Fruit fly (Drosophila melanogaster) whole organism, pupa: ENCODE data around the gene mei-217.

Source experiments
- CG10348 ChIP-seq: fragments of 200-800 bp; sonication (Bioruptor generic); IDR thresholded peaks from 2 replicates; pipeline ENCODE4 v1.3.6; 2022; ENCODE audit warnings: missing biosample characterization, missing genetic modification characterization
- CG12605 ChIP-seq: fragments of 200-800 bp; sonication (Bioruptor generic); IDR thresholded peaks from 2 replicates; pipeline ENCODE4 v1.3.6; 2022; ENCODE audit warnings: missing biosample characterization, missing genetic modification characterization
- CG13204 ChIP-seq: fragments of 200-800 bp; sonication (Bioruptor generic); optimal IDR thresholded peaks from 2 replicates; lab custom pipeline; 2018; ENCODE audit warnings: missing biosample characterization, mild to moderate bottlenecking, missing genetic modification characterization, moderate library complexity
- CG14655 ChIP-seq: fragments of 200-800 bp; sonication (Bioruptor generic); optimal IDR thresholded peaks from 3 replicates; lab custom pipeline; 2017; ENCODE audit warnings: mild to moderate bottlenecking, missing biosample characterization, missing genetic modification reagents, missing genetic modification characterization
- CG15710 ChIP-seq: fragments of 200-800 bp; sonication (Bioruptor generic); optimal IDR thresholded peaks from 2 replicates; lab custom pipeline; 2018; ENCODE audit warnings: missing biosample characterization, mild to moderate bottlenecking, missing genetic modification characterization, moderate library complexity
- CG17806 ChIP-seq: fragments of 200-800 bp; sonication (Bioruptor generic); optimal IDR thresholded peaks from 2 replicates; lab custom pipeline; 2018; ENCODE audit warnings: missing biosample characterization, mild to moderate bottlenecking, missing genetic modification characterization, moderate library complexity
- CG32121 ChIP-seq: fragments of 200-800 bp; sonication (Bioruptor generic); IDR thresholded peaks from 2 replicates; pipeline ENCODE4 v1.3.6; 2022; ENCODE audit warnings: missing biosample characterization, missing genetic modification characterization
- CG34367 ChIP-seq: fragments of 200-800 bp; sonication (Bioruptor generic); optimal IDR thresholded peaks from 2 replicates; lab custom pipeline; 2018; ENCODE audit warnings: missing biosample characterization, mild to moderate bottlenecking, missing genetic modification characterization
- CG4496 ChIP-seq: fragments of 200-800 bp; sonication (Bioruptor generic); IDR thresholded peaks from 3 replicates; pipeline ENCODE4 v1.3.6; 2022; ENCODE audit warnings: missing biosample characterization, missing genetic modification characterization
- CG8159 ChIP-seq: fragments of 200-800 bp; sonication (Bioruptor generic); optimal IDR thresholded peaks from 3 replicates; lab custom pipeline; 2018; ENCODE audit warnings: missing biosample characterization, mild to moderate bottlenecking, missing genetic modification characterization, moderate library complexity
- CG8301 ChIP-seq: fragments of 200-800 bp; sonication (Bioruptor generic); optimal IDR thresholded peaks from 2 replicates; lab custom pipeline; 2018; ENCODE audit warnings: missing biosample characterization, mild to moderate bottlenecking, missing genetic modification characterization
- CG9948 ChIP-seq: fragments of 200-800 bp; sonication (Bioruptor generic); optimal IDR thresholded peaks from 2 replicates; lab custom pipeline; 2018; ENCODE audit warnings: missing biosample characterization, mild to moderate bottlenecking, missing genetic modification characterization, moderate library complexity
- D1 ChIP-seq: fragments of 200-800 bp; sonication (Bioruptor generic); optimal IDR thresholded peaks from 2 replicates; lab custom pipeline; 2018; ENCODE audit warnings: missing biosample characterization, mild to moderate bottlenecking, missing genetic modification characterization, moderate library complexity
- EcR ChIP-seq: fragments of 200-800 bp; sonication (Bioruptor generic); optimal IDR thresholded peaks from 3 replicates; lab custom pipeline; 2019; ENCODE audit warnings: missing biosample characterization, missing genetic modification characterization, mild to moderate bottlenecking, moderate library complexity, missing genetic modification reagents
- Ets98B ChIP-seq: fragments of 200-800 bp; sonication (Bioruptor generic); IDR thresholded peaks from 2 replicates; pipeline ENCODE4 v1.3.6; 2022; ENCODE audit warnings: missing biosample characterization, missing genetic modification characterization
- Pif1A ChIP-seq: fragments of 200-800 bp; sonication (Bioruptor generic); optimal IDR thresholded peaks from 3 replicates; lab custom pipeline; 2016; ENCODE audit warnings: missing biosample characterization, missing genetic modification characterization
- Pif1B ChIP-seq: fragments of 200-800 bp; sonication (Bioruptor generic); optimal IDR thresholded peaks from 3 replicates; lab custom pipeline; 2016; ENCODE audit warnings: missing biosample characterization, missing genetic modification characterization
- Snoo ChIP-seq: fragments of 200-800 bp; sonication (Bioruptor generic); optimal IDR thresholded peaks from 3 replicates; lab custom pipeline; 2017; ENCODE audit warnings: missing biosample characterization, mild to moderate bottlenecking, missing genetic modification characterization, inconsistent platforms
- fd96Ca ChIP-seq: fragments of 200-800 bp; sonication (Bioruptor generic); IDR thresholded peaks from 3 replicates; pipeline ENCODE4 v1.3.6; 2022; ENCODE audit warnings: missing biosample characterization, missing genetic modification characterization
- gl ChIP-seq: fragments of 200-800 bp; sonication (Bioruptor generic); optimal IDR thresholded peaks from 2 replicates; lab custom pipeline; 2018; ENCODE audit warnings: missing biosample characterization, mild to moderate bottlenecking, missing genetic modification characterization
- rn ChIP-seq: fragments of 200-800 bp; sonication (Bioruptor generic); IDR thresholded peaks from 2 replicates; pipeline ENCODE4 v1.3.6; 2022; ENCODE audit warnings: missing biosample characterization, missing genetic modification characterization

The mei-217 gene

dm6 chrX:17181264-17182198, 38.7 kb upstream of the mei-217 start:
- TF ChIP-seq CG13204 (GFP tag; lab: Kevin White, UChicago) (no peak), gl (tag; lab: Kevin White, UChicago) (no peak), CG32121 (GFP tag; lab: Robert Waterston, UW) (0 out of 2 replicates have a peak, but pooled peaks have one; percentile 8), Snoo (tag; lab: Kevin White, UChicago) (peak; percentile 41)

- TF ChIP-seq Ets98B (GFP tag; lab: Robert Waterston, UW) (no peak), CG13204 (GFP tag; lab: Kevin White, UChicago) (no peak), CG4496 (no peak), Snoo (tag; lab: Kevin White, UChicago) (no peak), D1 (tag; lab: Kevin White, UChicago) (no peak), CG9948 (tag; lab: Kevin White, UChicago) (no peak), CG12605 (GFP tag; lab: Robert Waterston, UW) (no peak), CG8159 (tag; lab: Kevin White, UChicago) (no peak), Pif1A (no peak), gl (tag; lab: Kevin White, UChicago) (no peak), Pif1B (no peak), rn (GFP tag; lab: Robert Waterston, UW) (no peak), CG14655 (GFP tag; lab: Kevin White, UChicago) (no peak), CG34367 (tag; lab: Kevin White, UChicago) (no peak), EcR (GFP tag; lab: Kevin White, UChicago) (no peak), CG17806 (tag; lab: Kevin White, UChicago) (no peak), CG10348 (no peak), CG32121 (GFP tag; lab: Robert Waterston, UW) (no peak), CG15710 (tag; lab: Kevin White, UChicago) (no peak), fd96Ca (GFP tag; lab: Robert Waterston, UW) (no peak)
These were observed 37.7 kb upstream of the mei-217 start for dm6 chrX:17180523-17180922.

dm6 chrX:17178484-17178921, 35.7 kb upstream of the mei-217 start:
- TF ChIP-seq fd96Ca (GFP tag; lab: Robert Waterston, UW) (peak; percentile 96), rn (GFP tag; lab: Robert Waterston, UW) (peak; percentile 98), D1 (tag; lab: Kevin White, UChicago) (peak; percentile 87), Pif1A (peak; percentile 98), CG13204 (GFP tag; lab: Kevin White, UChicago) (no peak), EcR (GFP tag; lab: Kevin White, UChicago) (peak; percentile 76), gl (tag; lab: Kevin White, UChicago) (peak; percentile 91), CG15710 (tag; lab: Kevin White, UChicago) (peak; percentile 87), CG12605 (GFP tag; lab: Robert Waterston, UW) (peak; percentile 99), CG34367 (tag; lab: Kevin White, UChicago) (no peak), Ets98B (GFP tag; lab: Robert Waterston, UW) (peak; percentile 99), Pif1B (peak; percentile 98), CG8159 (tag; lab: Kevin White, UChicago) (peak; percentile 98), CG14655 (GFP tag; lab: Kevin White, UChicago) (peak; percentile 98), CG10348 (no peak), CG17806 (tag; lab: Kevin White, UChicago) (peak; percentile 98), CG4496 (peak; percentile 99), CG9948 (tag; lab: Kevin White, UChicago) (peak; percentile 18), CG32121 (GFP tag; lab: Robert Waterston, UW) (peak; percentile 100), Snoo (tag; lab: Kevin White, UChicago) (peak; percentile 98), CG8301 (tag; lab: Kevin White, UChicago) (peak; percentile 97)

dm6 chrX:17177606-17178005, 34.8 kb upstream of the mei-217 start:
- no peak for TF ChIP-seq D1 (tag; lab: Kevin White, UChicago)
- no peak for TF ChIP-seq Ets98B (GFP tag; lab: Robert Waterston, UW)
- no peak for TF ChIP-seq CG32121 (GFP tag; lab: Robert Waterston, UW)
- no peak for TF ChIP-seq CG14655 (GFP tag; lab: Kevin White, UChicago)
- TF ChIP-seq gl (tag; lab: Kevin White, UChicago), result no peak
- TF ChIP-seq CG34367 (tag; lab: Kevin White, UChicago), result no peak
- TF ChIP-seq CG10348, result no peak
- TF ChIP-seq CG8301 (tag; lab: Kevin White, UChicago), result no peak
- TF ChIP-seq CG8159 (tag; lab: Kevin White, UChicago), result no peak
- no peak for TF ChIP-seq Pif1B
- no peak for TF ChIP-seq Snoo (tag; lab: Kevin White, UChicago)
- TF ChIP-seq fd96Ca (GFP tag; lab: Robert Waterston, UW), result no peak
- TF ChIP-seq CG15710 (tag; lab: Kevin White, UChicago), result no peak
- no peak for TF ChIP-seq rn (GFP tag; lab: Robert Waterston, UW)
- no peak for TF ChIP-seq CG4496
- no peak for TF ChIP-seq CG13204 (GFP tag; lab: Kevin White, UChicago)
- TF ChIP-seq Pif1A, result no peak
- no peak for TF ChIP-seq CG12605 (GFP tag; lab: Robert Waterston, UW)
- TF ChIP-seq CG9948 (tag; lab: Kevin White, UChicago), result no peak

dm6 chrX:17176542-17176941, 33.8 kb upstream of the mei-217 start:
- TF ChIP-seq CG32121 (GFP tag; lab: Robert Waterston, UW) (peak; percentile 70), CG14655 (GFP tag; lab: Kevin White, UChicago) (peak; percentile 14), fd96Ca (GFP tag; lab: Robert Waterston, UW) (0 out of 3 replicates have a peak, but pooled peaks have one; percentile 52), CG8301 (tag; lab: Kevin White, UChicago) (peak; percentile 17), Pif1A (peak; percentile 51), CG10348 (no peak), CG4496 (peak; percentile 84), EcR (GFP tag; lab: Kevin White, UChicago) (no peak), CG12605 (GFP tag; lab: Robert Waterston, UW) (peak; percentile 16; the same call in 1 of the 2 replicates), CG15710 (tag; lab: Kevin White, UChicago) (no peak), Pif1B (peak; percentile 34), Ets98B (GFP tag; lab: Robert Waterston, UW) (peak; percentile 50; the same call in 1 of the 2 replicates), CG17806 (tag; lab: Kevin White, UChicago) (no peak)
- TF ChIP-seq, all 21 proteins: peak for 9
